Worm (Caenorhabditis elegans): Measurements from ENCODE around the gene C34E10.9.

C34E10.9 gene

DNA sequence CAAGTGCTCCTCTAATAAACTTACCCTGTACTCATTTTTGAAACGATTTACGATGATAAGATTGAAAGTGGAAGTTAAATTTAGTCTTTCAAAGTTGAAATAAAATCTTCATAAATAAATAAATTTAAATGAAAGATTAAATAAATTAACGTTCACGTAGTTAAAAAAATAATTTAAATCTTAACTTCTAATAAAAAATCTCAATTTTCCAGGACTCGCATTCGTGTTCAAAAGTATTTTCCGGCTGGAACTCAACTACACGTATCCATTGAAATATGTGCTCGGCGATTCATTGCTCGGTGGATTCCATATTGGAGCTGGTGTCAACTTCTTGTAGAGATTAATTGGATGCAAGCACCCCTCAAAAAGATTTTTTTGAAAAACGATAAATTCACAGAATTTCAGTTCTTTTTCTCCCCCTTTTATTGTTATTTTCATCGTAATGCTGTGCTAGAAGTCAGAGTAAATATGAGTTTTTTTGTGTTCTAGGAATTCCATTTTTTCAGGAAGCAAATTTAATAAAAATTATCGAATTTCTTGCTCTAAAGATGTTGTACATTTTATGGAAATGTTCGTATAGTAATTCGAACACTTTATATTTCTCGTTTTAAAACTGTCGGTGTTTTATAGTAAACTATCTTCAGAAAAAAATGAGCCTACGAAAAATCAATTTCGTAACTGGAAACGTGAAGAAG, at the start of gene C34E10.9, which contains the start of gene hap-1:
Gene C34E10.9 (minus strand): TSS at position 101 of the 695 bp plus-strand sequence.
Gene hap-1 (plus strand): TSS at position 645 of the 695 bp plus-strand sequence.
- TF ChIP-seq hmbx-1 (tag; optimal IDR thresholded peaks at IDR 0.05) (no peak), sea-1 (GFP tag; conservative IDR thresholded peaks at IDR 0.05) (no peak), B0310.2 (tag; optimal IDR thresholded peaks at IDR 0.05) (no peak), tbx-37 (GFP tag; conservative IDR thresholded peaks at IDR 0.05) (no peak)

ce11 chrIII:5310940-5311339, 47.7 kb upstream of the C34E10.9 start, which contains the start of gene pqe-1:
TSS of gene pqe-1 (plus strand) at chrIII:5311240.
- no peak for TF ChIP-seq ceh-13 (GFP tag; optimal IDR thresholded peaks at IDR 0.05)
- TF ChIP-seq F13C5.2 (tag; optimal IDR thresholded peaks at IDR 0.05) = no peak
- no peak for TF ChIP-seq flt-1 (GFP tag; IDR thresholded peaks at IDR 0.05)
- TF ChIP-seq hmg-4 (GFP tag; optimal IDR thresholded peaks at IDR 0.05) = no peak
- TF ChIP-seq hmbx-1 (tag; optimal IDR thresholded peaks at IDR 0.05) = no peak
- no peak for TF ChIP-seq hnd-1 (tag; optimal IDR thresholded peaks at IDR 0.05)
- no peak for TF ChIP-seq aly-1 (tag; optimal IDR thresholded peaks at IDR 0.05)
- TF ChIP-seq pes-1 (GFP tag; IDR thresholded peaks at IDR 0.05) = no peak
- no peak for TF ChIP-seq tra-4 (tag; optimal IDR thresholded peaks at IDR 0.05)
- TF ChIP-seq tbx-37 (GFP tag; conservative IDR thresholded peaks at IDR 0.05) = no peak
- no peak for TF ChIP-seq ets-7 (tag; optimal IDR thresholded peaks at IDR 0.05)
- TF ChIP-seq tbx-11 (GFP tag; IDR thresholded peaks at IDR 0.05) = no peak
- TF ChIP-seq sea-1 (GFP tag; conservative IDR thresholded peaks at IDR 0.05) = no peak
- no peak for TF ChIP-seq B0310.2 (tag; optimal IDR thresholded peaks at IDR 0.05)
- TF ChIP-seq scrt-1 (GFP tag; IDR thresholded peaks at IDR 0.05) = no peak
- no peak for TF ChIP-seq ceh-36 (tag; optimal IDR thresholded peaks at IDR 0.05)
- TF ChIP-seq ama-1 (optimal IDR thresholded peaks at IDR 0.05) = no peak

DNA sequence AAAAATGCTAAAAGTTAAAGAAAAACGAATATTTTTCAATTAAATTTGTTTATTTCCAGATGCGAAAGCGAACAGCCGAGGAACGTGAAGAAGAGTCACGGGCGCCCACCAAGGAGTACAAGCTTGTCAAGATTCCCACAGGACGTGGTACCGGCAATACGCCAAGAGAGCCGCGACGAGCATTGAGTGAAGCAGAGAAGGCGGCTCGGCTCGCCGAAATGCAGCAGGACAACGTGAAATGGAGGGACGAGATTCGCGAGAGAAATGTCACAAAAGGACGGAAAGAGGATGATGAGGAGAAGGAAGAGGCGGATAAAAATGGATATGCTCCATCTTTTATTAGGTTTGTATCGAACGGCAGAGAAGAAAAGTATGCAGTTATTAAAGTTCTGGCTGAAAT, 47.2 kb upstream of the C34E10.9 start:
- TF ChIP-seq ets-7 (tag; optimal IDR thresholded peaks at IDR 0.05) = no peak
- TF ChIP-seq B0310.2 (tag; optimal IDR thresholded peaks at IDR 0.05) = no peak
- no peak for TF ChIP-seq hmbx-1 (tag; optimal IDR thresholded peaks at IDR 0.05)
- TF ChIP-seq tbx-11 (GFP tag; IDR thresholded peaks at IDR 0.05) = no peak
- no peak for TF ChIP-seq pes-1 (GFP tag; IDR thresholded peaks at IDR 0.05)
- no peak for TF ChIP-seq tra-4 (tag; optimal IDR thresholded peaks at IDR 0.05)
- no peak for TF ChIP-seq F13C5.2 (tag; optimal IDR thresholded peaks at IDR 0.05)
- no peak for TF ChIP-seq ama-1 (optimal IDR thresholded peaks at IDR 0.05)
- no peak for TF ChIP-seq hmg-4 (GFP tag; optimal IDR thresholded peaks at IDR 0.05)
- TF ChIP-seq hnd-1 (tag; optimal IDR thresholded peaks at IDR 0.05) = no peak
- no peak for TF ChIP-seq tbx-37 (GFP tag; conservative IDR thresholded peaks at IDR 0.05)
- TF ChIP-seq ceh-13 (GFP tag; optimal IDR thresholded peaks at IDR 0.05) = no peak
- no peak for TF ChIP-seq sea-1 (GFP tag; conservative IDR thresholded peaks at IDR 0.05)
- TF ChIP-seq flt-1 (GFP tag; IDR thresholded peaks at IDR 0.05) = no peak
- no peak for TF ChIP-seq aly-1 (tag; optimal IDR thresholded peaks at IDR 0.05)
- TF ChIP-seq scrt-1 (GFP tag; IDR thresholded peaks at IDR 0.05) = no peak

- no peak for TF ChIP-seq hmbx-1 (tag; optimal IDR thresholded peaks at IDR 0.05)
- TF ChIP-seq hmg-4 (GFP tag; optimal IDR thresholded peaks at IDR 0.05) = no peak
- TF ChIP-seq pes-1 (GFP tag; IDR thresholded peaks at IDR 0.05) = peak; percentile 63; the same call in 1 of the 2 replicates
- no peak for TF ChIP-seq ceh-36 (tag; optimal IDR thresholded peaks at IDR 0.05)
- no peak for TF ChIP-seq hnd-1 (tag; optimal IDR thresholded peaks at IDR 0.05)
- TF ChIP-seq B0310.2 (tag; optimal IDR thresholded peaks at IDR 0.05) = no peak
- no peak for TF ChIP-seq scrt-1 (GFP tag; IDR thresholded peaks at IDR 0.05)
- 0 out of 2 replicates have a peak, but pooled peaks have one; percentile 37 for TF ChIP-seq flt-1 (GFP tag; IDR thresholded peaks at IDR 0.05)
- peak; percentile 4 for TF ChIP-seq ets-7 (tag; optimal IDR thresholded peaks at IDR 0.05)
- TF ChIP-seq ama-1 (optimal IDR thresholded peaks at IDR 0.05) = no peak
- peak; percentile 9 for TF ChIP-seq tra-4 (tag; optimal IDR thresholded peaks at IDR 0.05)
- no peak for TF ChIP-seq ceh-13 (GFP tag; optimal IDR thresholded peaks at IDR 0.05)
- peak; percentile 83 for TF ChIP-seq tbx-37 (GFP tag; conservative IDR thresholded peaks at IDR 0.05)
- peak; percentile 22; the same call in 1 of the 2 replicates for TF ChIP-seq tbx-11 (GFP tag; IDR thresholded peaks at IDR 0.05)
- TF ChIP-seq F13C5.2 (tag; optimal IDR thresholded peaks at IDR 0.05) = peak; percentile 15
These were observed 45.1 kb upstream of the C34E10.9 start, which contains the start of gene mog-3 for ce11 chrIII:5308278-5308677. TSS of gene mog-3 (plus strand) at chrIII:5308596.

ce11 chrIII:5305725-5306124, 42.5 kb upstream of the C34E10.9 start:
- no peak for TF ChIP-seq ama-1 (optimal IDR thresholded peaks at IDR 0.05)
- TF ChIP-seq F13C5.2 (tag; optimal IDR thresholded peaks at IDR 0.05) = peak; percentile 8
- no peak for TF ChIP-seq aly-1 (tag; optimal IDR thresholded peaks at IDR 0.05)
- no peak for TF ChIP-seq B0310.2 (tag; optimal IDR thresholded peaks at IDR 0.05)
- TF ChIP-seq flt-1 (GFP tag; IDR thresholded peaks at IDR 0.05) = no peak
- peak; percentile 68; the same call in 1 of the 2 replicates for TF ChIP-seq scrt-1 (GFP tag; IDR thresholded peaks at IDR 0.05)
- peak; percentile 72 for TF ChIP-seq tbx-37 (GFP tag; conservative IDR thresholded peaks at IDR 0.05)
- 0 out of 2 replicates have a peak, but pooled peaks have one; percentile 54 for TF ChIP-seq sea-1 (GFP tag; conservative IDR thresholded peaks at IDR 0.05)
- no peak; the same call in none of the 2 replicates for TF ChIP-seq tbx-11 (GFP tag; IDR thresholded peaks at IDR 0.05)
- TF ChIP-seq ceh-13 (GFP tag; optimal IDR thresholded peaks at IDR 0.05) = peak; percentile 9
- peak; percentile 44 for TF ChIP-seq hnd-1 (tag; optimal IDR thresholded peaks at IDR 0.05)
- TF ChIP-seq ets-7 (tag; optimal IDR thresholded peaks at IDR 0.05) = no peak
- TF ChIP-seq hmbx-1 (tag; optimal IDR thresholded peaks at IDR 0.05) = no peak
- no peak for TF ChIP-seq tra-4 (tag; optimal IDR thresholded peaks at IDR 0.05)
- TF ChIP-seq hmg-4 (GFP tag; optimal IDR thresholded peaks at IDR 0.05) = no peak
- TF ChIP-seq ceh-36 (tag; optimal IDR thresholded peaks at IDR 0.05) = peak; percentile 51
- TF ChIP-seq pes-1 (GFP tag; IDR thresholded peaks at IDR 0.05) = peak; percentile 81

- no peak for TF ChIP-seq scrt-1 (GFP tag; IDR thresholded peaks at IDR 0.05)
- no peak for TF ChIP-seq F13C5.2 (tag; optimal IDR thresholded peaks at IDR 0.05)
- TF ChIP-seq ceh-13 (GFP tag; optimal IDR thresholded peaks at IDR 0.05) = no peak
- TF ChIP-seq sea-1 (GFP tag; conservative IDR thresholded peaks at IDR 0.05) = no peak
These were observed 40.8 kb upstream of the C34E10.9 start for ce11 chrIII:5304044-5304443.

DNA sequence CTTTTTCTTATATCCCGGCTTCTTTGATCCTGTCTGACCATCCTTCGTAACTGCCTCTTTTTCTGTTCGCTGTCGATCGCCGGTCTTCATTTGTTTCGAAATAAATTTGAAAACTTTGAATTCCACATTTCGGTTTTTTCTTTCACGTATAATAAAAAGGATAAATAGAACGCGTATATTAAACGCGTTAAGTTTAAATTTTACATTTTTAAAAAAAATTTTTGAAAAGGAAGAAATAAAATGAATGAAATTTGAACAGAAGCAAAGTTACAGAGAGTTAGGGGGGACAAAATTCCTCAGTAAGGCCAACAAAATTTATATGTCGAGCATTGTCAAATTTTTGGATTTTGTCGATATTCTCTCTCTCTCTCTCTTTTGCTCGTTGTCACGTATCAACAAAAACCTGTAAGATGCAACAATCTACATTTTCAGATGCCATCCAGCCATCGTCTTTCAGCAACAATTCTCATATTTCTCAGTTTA, 38.6 kb upstream of the C34E10.9 start, which contains the start of the genes T15B12.2 and F52C9.5:
Gene T15B12.2 (minus strand): TSS at position 101 of the 483 bp plus-strand sequence.
Gene F52C9.5 (plus strand): TSS at position 433 of the 483 bp plus-strand sequence.
- no peak for TF ChIP-seq F13C5.2 (tag; optimal IDR thresholded peaks at IDR 0.05)
- no peak for TF ChIP-seq flt-1 (GFP tag; IDR thresholded peaks at IDR 0.05)
- TF ChIP-seq ceh-36 (tag; optimal IDR thresholded peaks at IDR 0.05) = no peak
- no peak for TF ChIP-seq pes-1 (GFP tag; IDR thresholded peaks at IDR 0.05)
- TF ChIP-seq hmg-4 (GFP tag; optimal IDR thresholded peaks at IDR 0.05) = no peak
- TF ChIP-seq scrt-1 (GFP tag; IDR thresholded peaks at IDR 0.05) = no peak
- TF ChIP-seq tbx-11 (GFP tag; IDR thresholded peaks at IDR 0.05) = no peak
